Worm (Caenorhabditis elegans) whole organism, L1 larva: ENCODE results near the gene F32D8.13.
A peak's percentile ranks its signal among the peaks of the same experiment; 100 is the strongest.

Source experiments
- C04F5.9 ChIP-seq: sonication (generic microtip); optimal IDR thresholded peaks from 2 replicates; lab custom pipeline; 2016; ENCODE audit warnings: missing genetic modification characterization, missing compliant biosample characterization
- C34B4.2 ChIP-seq: sonication (generic microtip); optimal IDR thresholded peaks from 2 replicates; lab custom pipeline; 2017; ENCODE audit warnings: mild to moderate bottlenecking, missing genetic modification characterization, missing compliant biosample characterization
- F16B12.6 ChIP-seq: fragments of 150-350 bp; optimal IDR thresholded peaks from 2 replicates; lab custom pipeline; 2014; ENCODE audit warnings: missing biosample characterization, missing genetic modification characterization
- alr-1 ChIP-seq: fragments of 200-800 bp; sonication (Bioruptor generic); optimal IDR thresholded peaks from 2 replicates; lab custom pipeline; 2018; ENCODE audit warnings: borderline replicate concordance, mild to moderate bottlenecking, missing genetic modification characterization, missing compliant biosample characterization
- aly-2 ChIP-seq: fragments of 150-350 bp; optimal IDR thresholded peaks from 2 replicates; lab custom pipeline; 2014; ENCODE audit warnings: missing biosample characterization, missing genetic modification characterization
- blmp-1 ChIP-seq: fragments of 150-350 bp; optimal IDR thresholded peaks from 2 replicates; lab custom pipeline; 2014; ENCODE audit warnings: missing biosample characterization, missing genetic modification characterization
- ceh-88 ChIP-seq: fragments of 200-800 bp; sonication (Bioruptor generic); IDR thresholded peaks from 2 replicates; pipeline ENCODE4 v1.3.6; 2022; ENCODE audit warnings: missing genetic modification characterization, missing compliant biosample characterization
- ceh-90 ChIP-seq: sonication (generic microtip); optimal IDR thresholded peaks from 2 replicates; lab custom pipeline; 2016; ENCODE audit warnings: missing genetic modification characterization, missing compliant biosample characterization
- ces-1 ChIP-seq: fragments of 150-350 bp; optimal IDR thresholded peaks from 2 replicates; lab custom pipeline; 2014; ENCODE audit warnings: missing biosample characterization, missing genetic modification reagents, missing genetic modification characterization
- dsc-1 ChIP-seq: sonication (generic microtip); optimal IDR thresholded peaks from 2 replicates; lab custom pipeline; 2016; ENCODE audit warnings: mild to moderate bottlenecking, missing genetic modification characterization, missing compliant biosample characterization
- efl-1 ChIP-seq, 4 experiments: fragments of 150-350 bp; optimal IDR thresholded peaks in 3 of 4; peaks in 1 of 4; 1 replicate in 1 of 4; 2 replicates in 3 of 4; lab custom pipeline; 2014; ENCODE audit warnings: missing biosample characterization in 2 of 4, missing genetic modification characterization in 2 of 4, missing genetic modification reagents in 2 of 4
- efl-3 ChIP-seq: fragments of 200-800 bp; sonication (Bioruptor generic); optimal IDR thresholded peaks from 2 replicates; lab custom pipeline; 2018; ENCODE audit warnings: mild to moderate bottlenecking, missing genetic modification characterization, missing compliant biosample characterization
- egl-27 ChIP-seq, 2 experiments: fragments of 150-350 bp in 1 of 2; sonication (generic microtip); optimal IDR thresholded peaks; 3 replicates each; lab custom pipeline; 2017 to 2018; ENCODE audit warnings: missing biosample characterization in 2 of 2, missing genetic modification characterization in 2 of 2, missing genetic modification reagents in 2 of 2
- elt-3 ChIP-seq, 6 experiments: fragments of 150-350 bp in 1 of 6; sonication (generic microtip); optimal IDR thresholded peaks; 2 replicates each; lab custom pipeline; 2017 to 2018; ENCODE audit warnings: missing biosample characterization in 6 of 6, missing genetic modification characterization in 6 of 6, inconsistent platforms in 1 of 6
- ets-5 ChIP-seq: fragments of 200-800 bp; sonication (Bioruptor generic); IDR thresholded peaks from 2 replicates; pipeline ENCODE4 v1.3.6; 2022; ENCODE audit warnings: missing genetic modification characterization, missing compliant biosample characterization
- fkh-10 ChIP-seq: sonication (generic microtip); optimal IDR thresholded peaks from 2 replicates; lab custom pipeline; 2017; ENCODE audit warnings: missing biosample characterization, missing genetic modification reagents, missing genetic modification characterization
- fkh-4 ChIP-seq: sonication (generic microtip); optimal IDR thresholded peaks from 2 replicates; lab custom pipeline; 2016; ENCODE audit warnings: missing compliant biosample characterization, missing genetic modification characterization, borderline replicate concordance
- hlh-4 ChIP-seq: sonication (generic microtip); optimal IDR thresholded peaks from 2 replicates; lab custom pipeline; 2016; ENCODE audit warnings: mild to moderate bottlenecking, missing genetic modification characterization, missing compliant biosample characterization
- hpl-2 ChIP-seq: fragments of 150-350 bp; optimal IDR thresholded peaks from 2 replicates; lab custom pipeline; 2014; ENCODE audit warnings: missing biosample characterization, missing genetic modification reagents, missing genetic modification characterization
- irx-1 ChIP-seq: sonication (generic microtip); optimal IDR thresholded peaks from 2 replicates; lab custom pipeline; 2016; ENCODE audit warnings: missing genetic modification characterization, missing compliant biosample characterization
- lin-13 ChIP-seq: fragments of 150-350 bp; optimal IDR thresholded peaks from 2 replicates; lab custom pipeline; 2014; ENCODE audit warnings: missing biosample characterization, missing genetic modification reagents, missing genetic modification characterization
- lin-14 ChIP-seq: fragments of 200-800 bp; sonication (Bioruptor generic); optimal IDR thresholded peaks from 2 replicates; lab custom pipeline; 2018; ENCODE audit warnings: mild to moderate bottlenecking, missing genetic modification characterization, moderate library complexity, missing compliant biosample characterization
- lin-39 ChIP-seq: fragments of 150-350 bp; optimal IDR thresholded peaks from 2 replicates; lab custom pipeline; 2014; ENCODE audit warnings: missing biosample characterization, missing genetic modification reagents, missing genetic modification characterization
- lir-3 ChIP-seq: sonication (generic microtip); optimal IDR thresholded peaks from 2 replicates; lab custom pipeline; 2016; ENCODE audit warnings: mild to moderate bottlenecking, missing genetic modification characterization, moderate library complexity, missing compliant biosample characterization; ENCODE audit not compliant: poor library complexity
- mdl-1 ChIP-seq, 2 experiments: fragments of 150-350 bp; optimal IDR thresholded peaks; 2 replicates each; lab custom pipeline; 2014 to 2017; ENCODE audit warnings: missing biosample characterization in 2 of 2, missing genetic modification characterization in 2 of 2, inconsistent platforms in 1 of 2
- mep-1 ChIP-seq: fragments of 150-350 bp; optimal IDR thresholded peaks from 2 replicates; lab custom pipeline; 2014; ENCODE audit warnings: missing biosample characterization, missing genetic modification characterization
- nhr-11 ChIP-seq: fragments of 150-350 bp; optimal IDR thresholded peaks from 2 replicates; lab custom pipeline; 2014; ENCODE audit warnings: missing biosample characterization, missing genetic modification characterization
- nhr-19 ChIP-seq: fragments of 200-800 bp; sonication (Bioruptor generic); conservative IDR thresholded peaks from 2 replicates; pipeline ENCODE4 v1.3.6; 2022; ENCODE audit warnings: missing genetic modification characterization, missing compliant biosample characterization
- nhr-237 ChIP-seq: fragments of 150-350 bp; optimal IDR thresholded peaks from 2 replicates; lab custom pipeline; 2014; ENCODE audit warnings: missing biosample characterization, missing genetic modification characterization
- nhr-28 ChIP-seq: fragments of 150-350 bp; optimal IDR thresholded peaks from 2 replicates; lab custom pipeline; 2014; ENCODE audit warnings: missing biosample characterization, missing genetic modification characterization
- nhr-47 ChIP-seq: sonication (generic microtip); optimal IDR thresholded peaks from 2 replicates; lab custom pipeline; 2016; ENCODE audit warnings: mild to moderate bottlenecking, missing genetic modification characterization, moderate library complexity, missing compliant biosample characterization
- nhr-71 ChIP-seq: sonication (generic microtip); optimal IDR thresholded peaks from 2 replicates; lab custom pipeline; 2016; ENCODE audit warnings: mild to moderate bottlenecking, missing genetic modification characterization, moderate library complexity, missing compliant biosample characterization
- nhr-84 ChIP-seq: sonication (generic microtip); optimal IDR thresholded peaks from 2 replicates; lab custom pipeline; 2017; ENCODE audit warnings: missing biosample characterization, missing genetic modification characterization
- nhr-85 ChIP-seq: sonication (generic microtip); peaks from one replicate; lab custom pipeline; 2016; ENCODE audit warnings: missing genetic modification characterization, inconsistent platforms, missing compliant biosample characterization
- nhr-90 ChIP-seq: sonication (generic microtip); optimal IDR thresholded peaks from 2 replicates; lab custom pipeline; 2016; ENCODE audit warnings: mild to moderate bottlenecking, missing genetic modification characterization, missing compliant biosample characterization; ENCODE audit not compliant: poor library complexity
- pag-3 ChIP-seq: sonication (generic microtip); optimal IDR thresholded peaks from 2 replicates; lab custom pipeline; 2017; ENCODE audit warnings: missing genetic modification characterization, mild to moderate bottlenecking, missing compliant biosample characterization, antibody characterized with exemption, borderline replicate concordance; ENCODE audit not compliant: insufficient read depth
- rnt-1 ChIP-seq: sonication (generic microtip); optimal IDR thresholded peaks from 2 replicates; lab custom pipeline; 2016; ENCODE audit warnings: mild to moderate bottlenecking, missing genetic modification characterization, moderate library complexity, missing compliant biosample characterization
- snpc-4 ChIP-seq: fragments of 150-350 bp; optimal IDR thresholded peaks from 2 replicates; lab custom pipeline; 2014; ENCODE audit warnings: missing biosample characterization, missing genetic modification characterization
- snu-23 ChIP-seq: sonication (generic microtip); optimal IDR thresholded peaks from 2 replicates; lab custom pipeline; 2016; ENCODE audit warnings: missing genetic modification characterization, missing compliant biosample characterization
- tbx-2 ChIP-seq: sonication (generic microtip); optimal IDR thresholded peaks from 2 replicates; lab custom pipeline; 2016; ENCODE audit warnings: missing genetic modification characterization, missing compliant biosample characterization
- tlp-1 ChIP-seq: fragments of 150-350 bp; optimal IDR thresholded peaks from 2 replicates; lab custom pipeline; 2014; ENCODE audit warnings: missing biosample characterization, missing genetic modification characterization
- unc-130 ChIP-seq: fragments of 150-350 bp; optimal IDR thresholded peaks from 2 replicates; lab custom pipeline; 2017; ENCODE audit warnings: missing biosample characterization, missing genetic modification characterization, inconsistent platforms
- unc-30 ChIP-seq: sonication (generic microtip); optimal IDR thresholded peaks from 2 replicates; lab custom pipeline; 2017; ENCODE audit warnings: missing biosample characterization, missing genetic modification characterization
- unc-86 ChIP-seq: sonication (generic microtip); optimal IDR thresholded peaks from 2 replicates; lab custom pipeline; 2016; ENCODE audit warnings: missing genetic modification characterization, missing compliant biosample characterization
- unc-98 ChIP-seq: fragments of 200-800 bp; sonication (Bioruptor generic); IDR thresholded peaks from 2 replicates; pipeline ENCODE4 v1.3.6; 2022; ENCODE audit warnings: missing genetic modification characterization, missing compliant biosample characterization
- vab-15 ChIP-seq: sonication (generic microtip); optimal IDR thresholded peaks from 2 replicates; lab custom pipeline; 2017; ENCODE audit warnings: missing genotype, mild to moderate bottlenecking, missing genetic modification characterization, missing compliant biosample characterization
- xbp-1 ChIP-seq: sonication (generic microtip); optimal IDR thresholded peaks from 2 replicates; lab custom pipeline; 2016; ENCODE audit warnings: missing genetic modification characterization, missing compliant biosample characterization
- zip-4 ChIP-seq: fragments of 200-800 bp; sonication (Bioruptor generic); optimal IDR thresholded peaks from 2 replicates; lab custom pipeline; 2018; ENCODE audit warnings: mild to moderate bottlenecking, missing genetic modification characterization, moderate library complexity, missing compliant biosample characterization
- ztf-11 ChIP-seq, 2 experiments: sonication (generic microtip); optimal IDR thresholded peaks; 2 replicates each; lab custom pipeline; 2016 to 2017; ENCODE audit warnings: missing genetic modification characterization in 2 of 2, missing biosample characterization in 1 of 2, missing compliant biosample characterization in 1 of 2
- ztf-4 ChIP-seq: fragments of 150-350 bp; optimal IDR thresholded peaks from 2 replicates; lab custom pipeline; 2014; ENCODE audit warnings: missing biosample characterization, missing genetic modification characterization

Gene F32D8.13

DNA sequence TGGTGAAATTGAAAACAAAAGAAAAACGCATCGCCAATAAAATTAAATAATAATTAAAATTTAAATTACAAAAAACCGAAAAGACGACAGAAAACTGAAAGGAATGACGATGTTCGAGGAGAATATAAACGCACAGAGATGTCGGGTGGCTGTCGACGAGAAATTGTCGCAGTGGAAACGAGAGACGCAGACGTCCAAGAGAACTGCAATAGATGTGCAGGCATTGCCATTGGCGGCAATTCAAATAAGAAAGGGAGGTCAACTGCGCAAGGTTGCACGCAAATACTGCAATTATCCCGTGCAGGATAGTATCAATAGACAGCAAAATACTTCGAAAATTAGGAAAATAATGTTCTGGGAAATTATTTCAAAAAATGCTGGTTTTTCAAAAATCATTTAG lies 829 bp upstream of the F32D8.13 start (continued):
- TF ChIP-seq nhr-47 (peak; percentile 99), vab-15 (tag; lab: Kevin White, UChicago) (peak; percentile 98), elt-3 (tag; optimal IDR thresholded peaks at IDR 0.05; lab: Kevin White, UChicago) (peak in 5 of 6 experiments; percentile 91 to 99 (median 98)), C04F5.9 (peak; percentile 96), lir-3 (tag; lab: Kevin White, UChicago) (peak; percentile 94), tlp-1 (tag; lab: Kevin White, UChicago) (no peak), nhr-237 (tag; lab: Kevin White, UChicago) (peak; percentile 94), lin-39 (tag; lab: Kevin White, UChicago) (peak; percentile 97), lin-13 (GFP tag; lab: Kevin White, UChicago) (peak; percentile 99), pag-3 (tag; lab: Kevin White, UChicago) (no peak), ztf-11 (tag; optimal IDR thresholded peaks at IDR 0.05; lab: Kevin White, UChicago) (peak; percentile 56 to 97), nhr-19 (peak; percentile 99), hpl-2 (GFP tag; lab: Kevin White, UChicago) (peak; percentile 84), fkh-10 (GFP tag; lab: Kevin White, UChicago) (peak; percentile 96), unc-30 (tag; lab: Kevin White, UChicago) (peak; percentile 25), efl-1 (optimal IDR thresholded peaks at IDR 0.05; lab: Kevin White, UChicago) (peak; percentile 100), efl-1 (GFP tag; optimal IDR thresholded peaks at IDR 0.05 in 1 of 2; lab: Kevin White, UChicago) (peak; percentile 100), nhr-85 (tag; lab: Kevin White, UChicago) (peak; percentile 100), unc-86 (tag; lab: Kevin White, UChicago) (peak; percentile 99), zip-4 (peak; percentile 94), mdl-1 (tag; optimal IDR thresholded peaks at IDR 0.05; lab: Kevin White, UChicago) (peak; percentile 43 to 97), dsc-1 (tag; lab: Kevin White, UChicago) (peak; percentile 99), ets-5 (GFP tag; lab: Robert Waterston, UW) (no peak), nhr-71 (tag; lab: Kevin White, UChicago) (peak; percentile 100), irx-1 (peak; percentile 98), mep-1 (tag; lab: Kevin White, UChicago) (peak; percentile 99), hlh-4 (tag; lab: Kevin White, UChicago) (peak; percentile 70), nhr-90 (tag; lab: Kevin White, UChicago) (peak; percentile 99), blmp-1 (tag; lab: Kevin White, UChicago) (peak; percentile 92), egl-27 (tag; optimal IDR thresholded peaks at IDR 0.05; lab: Kevin White, UChicago) (peak; percentile 83 to 87), ceh-88 (peak; percentile 96), lin-14 (peak; percentile 99), nhr-28 (tag; lab: Kevin White, UChicago) (peak; percentile 51), nhr-11 (tag; lab: Kevin White, UChicago) (peak; percentile 99), alr-1 (no peak), efl-3 (peak; percentile 98), unc-130 (peak; percentile 99), unc-98 (peak; percentile 61; the same call in 1 of the 2 replicates), snu-23 (peak; percentile 99), ces-1 (no peak), rnt-1 (peak; percentile 100), C34B4.2 (tag; lab: Kevin White, UChicago) (peak; percentile 94), ztf-4 (tag; lab: Kevin White, UChicago) (peak; percentile 96), tbx-2 (tag; lab: Kevin White, UChicago) (peak; percentile 99), ceh-90 (tag; lab: Kevin White, UChicago) (peak; percentile 76), fkh-4 (tag; lab: Kevin White, UChicago) (peak; percentile 88), nhr-84 (peak; percentile 45), snpc-4 (tag; lab: Kevin White, UChicago) (peak; percentile 93), F16B12.6 (tag; lab: Kevin White, UChicago) (peak; percentile 71), xbp-1 (tag; lab: Kevin White, UChicago) (peak; percentile 99), aly-2 (peak; percentile 92)
